Worm (Caenorhabditis elegans): ENCODE results near the gene ndua-5.

The ndua-5 gene

DNA sequence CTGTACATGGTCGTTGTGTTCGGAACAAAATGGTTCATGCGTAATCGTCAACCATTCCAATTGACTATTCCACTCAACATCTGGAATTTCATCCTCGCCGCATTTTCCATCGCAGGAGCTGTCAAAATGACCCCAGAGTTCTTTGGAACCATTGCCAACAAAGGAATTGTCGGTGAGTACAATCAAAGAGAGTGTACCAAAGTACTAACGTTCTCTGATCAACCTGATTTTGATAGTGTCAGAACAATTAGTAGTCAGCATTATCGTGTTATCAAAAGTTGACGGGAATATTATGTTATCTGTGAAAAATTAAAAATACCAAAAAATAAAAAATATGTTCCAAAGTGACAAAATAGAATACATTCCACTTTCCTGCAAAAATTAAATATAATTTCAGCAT, 2.3 kb upstream of the ndua-5 start (continued):
- TF ChIP-seq zfp-3 (GFP tag; conservative IDR thresholded peaks at IDR 0.05) = no peak
- no peak for TF ChIP-seq ceh-44 (GFP tag; IDR thresholded peaks at IDR 0.05)
- no peak for TF ChIP-seq spr-1 (tag; optimal IDR thresholded peaks at IDR 0.05)
- no peak for TF ChIP-seq zip-2 (tag; optimal IDR thresholded peaks at IDR 0.05)
- no peak for TF ChIP-seq F49E8.2 (tag; optimal IDR thresholded peaks at IDR 0.05; ENCODE audit: borderline replicate concordance)
- no peak for TF ChIP-seq unc-39 (tag; optimal IDR thresholded peaks at IDR 0.05)
- no peak for TF ChIP-seq ZK546.5 (tag; optimal IDR thresholded peaks at IDR 0.05)
- no peak for TF ChIP-seq Y48G9A.11 (GFP tag; IDR thresholded peaks at IDR 0.05)
- no peak for TF ChIP-seq ztf-7 (tag; optimal IDR thresholded peaks at IDR 0.05)
- TF ChIP-seq nhr-6 (tag; optimal IDR thresholded peaks at IDR 0.05) = peak; percentile 9
- TF ChIP-seq ces-1 (GFP tag; optimal IDR thresholded peaks at IDR 0.05) = no peak
- peak; percentile 60 for TF ChIP-seq nhr-77 (tag; optimal IDR thresholded peaks at IDR 0.05)
- no peak for TF ChIP-seq php-3 (GFP tag; IDR thresholded peaks at IDR 0.05)
- no peak for TF ChIP-seq nhr-42 (GFP tag; IDR thresholded peaks at IDR 0.05)
- TF ChIP-seq nhr-102 (tag; optimal IDR thresholded peaks at IDR 0.05) = no peak
- TF ChIP-seq T20F7.1 (GFP tag; optimal IDR thresholded peaks at IDR 0.05) = peak; percentile 47
- TF ChIP-seq mxl-3 (GFP tag; optimal IDR thresholded peaks at IDR 0.05) = no peak
- TF ChIP-seq nhr-111 (GFP tag; optimal IDR thresholded peaks at IDR 0.05) = no peak
- no peak for TF ChIP-seq tra-1 (GFP tag; IDR thresholded peaks at IDR 0.05)

ce11 chrIV:9525682-9526416, 1.1 kb upstream of the ndua-5 start, which contains the start of gene elo-1:
Gene elo-1, plus strand, starts transcription at chrIV:9526366.
- TF ChIP-seq hmg-1.1 (GFP tag; IDR thresholded peaks at IDR 0.05) = 0 out of 2 replicates have a peak, but pooled peaks have one; percentile 42
- no peak for TF ChIP-seq lin-1 (GFP tag; IDR thresholded peaks at IDR 0.05)
- no peak for TF ChIP-seq ceh-20 (GFP tag; IDR thresholded peaks at IDR 0.05)
- no peak for TF ChIP-seq R02D3.7 (tag; optimal IDR thresholded peaks at IDR 0.05)
- TF ChIP-seq ceh-32 (tag; optimal IDR thresholded peaks at IDR 0.05; ENCODE audit: poor library complexity) = no peak
- TF ChIP-seq mes-2 (tag; optimal IDR thresholded peaks at IDR 0.05; ENCODE audit: poor library complexity, severe bottlenecking) = no peak
- no peak for TF ChIP-seq fos-1 (tag; optimal IDR thresholded peaks at IDR 0.05)
- TF ChIP-seq spr-3 (GFP tag; optimal IDR thresholded peaks at IDR 0.05) = no peak
- peak; percentile 39 for TF ChIP-seq nhr-102 (tag; optimal IDR thresholded peaks at IDR 0.05)
- TF ChIP-seq aha-1 (tag) = no peak
- peak; percentile 64; the same call in 1 of the 2 replicates for TF ChIP-seq tra-1 (GFP tag; IDR thresholded peaks at IDR 0.05)
- no peak for TF ChIP-seq ZK337.2 (GFP tag; IDR thresholded peaks at IDR 0.05)
- TF ChIP-seq ama-1 (optimal IDR thresholded peaks at IDR 0.05) = no peak
- peak; percentile 26 for TF ChIP-seq dpl-1 (GFP tag; optimal IDR thresholded peaks at IDR 0.05)
- TF ChIP-seq lin-13 (GFP tag; optimal IDR thresholded peaks at IDR 0.05) = no peak
- peak; percentile 36 for TF ChIP-seq mep-1 (tag; optimal IDR thresholded peaks at IDR 0.05)
- TF ChIP-seq nhr-25 (tag; optimal IDR thresholded peaks at IDR 0.05; ENCODE audit: borderline replicate concordance, insufficient read depth) = peak; percentile 11
- no peak for TF ChIP-seq ceh-28 (tag; optimal IDR thresholded peaks at IDR 0.05)
- no peak for TF ChIP-seq tag-97 (GFP tag; IDR thresholded peaks at IDR 0.05)
- TF ChIP-seq daf-16 (GFP tag; optimal IDR thresholded peaks at IDR 0.05) = peak in 1 of 2 experiments; percentile 22
- TF ChIP-seq daf-16 (tag; optimal IDR thresholded peaks at IDR 0.05) = peak; percentile 63
- peak; percentile 77; the same call in 1 of the 2 replicates for TF ChIP-seq php-3 (GFP tag; IDR thresholded peaks at IDR 0.05)
- TF ChIP-seq daf-12 (tag; optimal IDR thresholded peaks at IDR 0.05) = no peak
- TF ChIP-seq skn-1 (tag; optimal IDR thresholded peaks at IDR 0.05) = no peak
- peak; percentile 31 for TF ChIP-seq hlh-30 (tag; optimal IDR thresholded peaks at IDR 0.05; ENCODE audit: insufficient read depth)
- TF ChIP-seq hlh-11 (tag; optimal IDR thresholded peaks at IDR 0.05) = peak; percentile 83
- peak; percentile 72 for TF ChIP-seq T20F7.1 (GFP tag; optimal IDR thresholded peaks at IDR 0.05)
- TF ChIP-seq zfp-3 (GFP tag; conservative IDR thresholded peaks at IDR 0.05) = 0 out of 2 replicates have a peak, but pooled peaks have one; percentile 30
- no peak for TF ChIP-seq lin-15B (tag; optimal IDR thresholded peaks at IDR 0.05)
- TF ChIP-seq nhr-76 (tag; optimal IDR thresholded peaks at IDR 0.05) = no peak
- no peak for TF ChIP-seq lin-29 (GFP tag; IDR thresholded peaks at IDR 0.05)
- no peak for TF ChIP-seq jun-1 (tag; optimal IDR thresholded peaks at IDR 0.05)
- TF ChIP-seq lir-3 (tag; optimal IDR thresholded peaks at IDR 0.05) = no peak
- TF ChIP-seq mdt-29 (GFP tag; IDR thresholded peaks at IDR 0.05) = peak; percentile 49; the same call in 1 of the 2 replicates
- TF ChIP-seq Y48G9A.11 (GFP tag; IDR thresholded peaks at IDR 0.05) = no peak
- TF ChIP-seq lim-7 (GFP tag; IDR thresholded peaks at IDR 0.05) = no peak

Measured in whole organism, L4 larva.